Worm (Caenorhabditis elegans): ENCODE results near the gene T27E9.6.

- TF ChIP-seq ama-1 (optimal IDR thresholded peaks at IDR 0.05): no peak
- no peak for TF ChIP-seq ets-7 (tag; optimal IDR thresholded peaks at IDR 0.05)
- TF ChIP-seq B0310.2 (tag; optimal IDR thresholded peaks at IDR 0.05): no peak
- TF ChIP-seq hmg-4 (GFP tag; optimal IDR thresholded peaks at IDR 0.05): no peak
- no peak for TF ChIP-seq aly-1 (tag; optimal IDR thresholded peaks at IDR 0.05)
- no peak for TF ChIP-seq pes-1 (GFP tag; IDR thresholded peaks at IDR 0.05)
- TF ChIP-seq F13C5.2 (tag; optimal IDR thresholded peaks at IDR 0.05): no peak
- TF ChIP-seq scrt-1 (GFP tag; IDR thresholded peaks at IDR 0.05): no peak
Measured at ce11 chrIII:13514470-13514869, 37.9 kb upstream of the T27E9.6 start, which contains the start of gene mlh-1.

All from whole organism, early embryonic.